Fruit fly (Drosophila melanogaster): Measurements from ENCODE around the gene sti.

dm6 chr3L:12495312-12495725 lies 19.3 kb downstream of the sti start:
- no peak for TF ChIP-seq Hr78 (GFP tag; optimal IDR thresholded peaks at IDR 0.05)
- TF ChIP-seq sage (GFP tag; optimal IDR thresholded peaks at IDR 0.05) = peak; percentile 70
- TF ChIP-seq dmrt93B (GFP tag; optimal IDR thresholded peaks at IDR 0.05) = peak; percentile 86
- TF ChIP-seq brk (GFP tag; optimal IDR thresholded peaks at IDR 0.05) = no peak

Data from whole organism, wandering third instar larva.